Worm (Caenorhabditis elegans) whole organism, L4 larva: Measurements from ENCODE around the gene glc-3.
A peak's percentile ranks its signal among the peaks of the same experiment; 100 is the strongest.

Experiments
- D1046.2 ChIP-seq: fragments of 200-800 bp; sonication (Bioruptor generic); IDR thresholded peaks from 2 replicates; pipeline ENCODE4 v1.3.6; 2022; ENCODE audit warnings: missing genetic modification characterization, missing compliant biosample characterization
- F10B5.3 ChIP-seq: sonication (generic microtip); optimal IDR thresholded peaks from 2 replicates; lab custom pipeline; 2016; ENCODE audit warnings: mild to moderate bottlenecking, missing genetic modification characterization, missing compliant biosample characterization
- F49E8.2 ChIP-seq: sonication (generic microtip); optimal IDR thresholded peaks from 2 replicates; lab custom pipeline; 2016; ENCODE audit warnings: missing compliant biosample characterization, mild to moderate bottlenecking, missing genetic modification characterization, borderline replicate concordance
- T26A8.4 ChIP-seq: fragments of 200-800 bp; sonication (Bioruptor generic); IDR thresholded peaks from 2 replicates; pipeline ENCODE4 v1.3.6; 2022; ENCODE audit warnings: missing genetic modification characterization, missing compliant biosample characterization
- Y105C5A.15 ChIP-seq: fragments of 200-800 bp; sonication (Bioruptor generic); IDR thresholded peaks from 2 replicates; pipeline ENCODE4 v1.3.6; 2022; ENCODE audit warnings: missing genetic modification characterization, missing compliant biosample characterization
- Y48G9A.11 ChIP-seq: fragments of 200-800 bp; sonication (Bioruptor generic); IDR thresholded peaks from 2 replicates; pipeline ENCODE4 v1.3.6; 2022; ENCODE audit warnings: missing genetic modification reagents, missing genetic modification characterization, missing compliant biosample characterization
- ZK337.2 ChIP-seq: fragments of 200-800 bp; sonication (Bioruptor generic); IDR thresholded peaks from 2 replicates; pipeline ENCODE4 v1.3.6; 2022; ENCODE audit warnings: missing genetic modification reagents, missing genetic modification characterization, missing compliant biosample characterization
- ZK546.5 ChIP-seq, 2 experiments: sonication (generic microtip); optimal IDR thresholded peaks; 2 replicates each; lab custom pipeline; 2017; ENCODE audit warnings: missing biosample characterization in 2 of 2, missing genetic modification characterization in 2 of 2
- aha-1 ChIP-seq: fragments of 150-350 bp; peaks from one replicate; lab custom pipeline; 2014; ENCODE audit warnings: missing biosample characterization, missing genetic modification characterization
- ama-1 ChIP-seq: fragments of 150-350 bp; optimal IDR thresholded peaks from 2 replicates; lab custom pipeline; 2014; ENCODE audit warnings: inconsistent platforms, mixed read lengths
- ceh-62 ChIP-seq: sonication (generic microtip); optimal IDR thresholded peaks from 2 replicates; lab custom pipeline; 2017; ENCODE audit warnings: missing biosample characterization, missing genetic modification characterization
- ceh-82 ChIP-seq: sonication (generic microtip); optimal IDR thresholded peaks from 2 replicates; lab custom pipeline; 2017; ENCODE audit warnings: missing biosample characterization, missing genetic modification characterization
- ctbp-1 ChIP-seq: fragments of 200-800 bp; sonication (Bioruptor generic); IDR thresholded peaks from 2 replicates; pipeline ENCODE4 v1.3.6; 2022; ENCODE audit warnings: missing genetic modification reagents, missing genetic modification characterization, missing compliant biosample characterization
- daf-12 ChIP-seq: fragments of 150-350 bp; optimal IDR thresholded peaks from 2 replicates; lab custom pipeline; 2014; ENCODE audit warnings: missing biosample characterization, missing genetic modification reagents, missing genetic modification characterization
- daf-16 ChIP-seq, 3 experiments: sonication (generic microtip); optimal IDR thresholded peaks; 2 replicates each; lab custom pipeline; 2016 to 2017; ENCODE audit warnings: missing genetic modification characterization in 3 of 3, missing genetic modification reagents in 3 of 3, mild to moderate bottlenecking in 2 of 3, missing compliant biosample characterization in 2 of 3, missing biosample characterization in 1 of 3, moderate library complexity in 1 of 3
- daf-19 ChIP-seq: fragments of 200-800 bp; sonication (Bioruptor generic); conservative IDR thresholded peaks from 2 replicates; pipeline ENCODE4 v1.3.6; 2022; ENCODE audit warnings: missing genetic modification characterization, missing compliant biosample characterization
- daf-8 ChIP-seq: fragments of 200-800 bp; sonication (Bioruptor generic); IDR thresholded peaks from 2 replicates; pipeline ENCODE4 v1.3.6; 2022; ENCODE audit warnings: missing genetic modification characterization, missing compliant biosample characterization
- dmd-6 ChIP-seq: fragments of 200-800 bp; sonication (Bioruptor generic); IDR thresholded peaks from 2 replicates; pipeline ENCODE4 v1.3.6; 2022; ENCODE audit warnings: missing genetic modification reagents, missing genetic modification characterization, missing compliant biosample characterization
- dmd-8 ChIP-seq: fragments of 200-800 bp; sonication (Bioruptor generic); IDR thresholded peaks from 2 replicates; pipeline ENCODE4 v1.3.6; 2022; ENCODE audit warnings: missing genetic modification characterization, missing compliant biosample characterization
- dpl-1 ChIP-seq: fragments of 150-350 bp; optimal IDR thresholded peaks from 2 replicates; lab custom pipeline; 2014; ENCODE audit warnings: missing biosample characterization, missing genetic modification reagents, missing genetic modification characterization
- egl-27 ChIP-seq: sonication (generic microtip); optimal IDR thresholded peaks from 3 replicates; lab custom pipeline; 2017; ENCODE audit warnings: missing biosample characterization, missing genetic modification reagents, missing genetic modification characterization
- egl-43 ChIP-seq: fragments of 200-800 bp; sonication (Bioruptor generic); IDR thresholded peaks from 2 replicates; pipeline ENCODE4 v1.3.6; 2022; ENCODE audit warnings: missing genetic modification reagents, missing genetic modification characterization, missing compliant biosample characterization
- fkh-10 ChIP-seq: fragments of 150-350 bp; optimal IDR thresholded peaks from 2 replicates; lab custom pipeline; 2014; ENCODE audit warnings: missing biosample characterization, missing genetic modification reagents, missing genetic modification characterization
- fos-1 ChIP-seq: fragments of 150-350 bp; optimal IDR thresholded peaks from 2 replicates; lab custom pipeline; 2014; ENCODE audit warnings: missing biosample characterization, missing genetic modification characterization
- hif-1 ChIP-seq, 2 experiments: sonication (generic microtip); optimal IDR thresholded peaks; 2 replicates each; lab custom pipeline; 2016 to 2017; ENCODE audit warnings: missing compliant biosample characterization in 2 of 2, missing genetic modification characterization in 2 of 2, missing genetic modification reagents in 2 of 2, missing genotype in 2 of 2, mild to moderate bottlenecking in 1 of 2
- hlh-30 ChIP-seq: sonication (generic microtip); optimal IDR thresholded peaks from 2 replicates; lab custom pipeline; 2017; ENCODE audit warnings: antibody characterized with exemption, mild to moderate bottlenecking, missing genetic modification characterization, missing compliant biosample characterization; ENCODE audit not compliant: insufficient read depth
- lim-7 ChIP-seq: fragments of 200-800 bp; sonication (Bioruptor generic); IDR thresholded peaks from 2 replicates; pipeline ENCODE4 v1.3.6; 2022; ENCODE audit warnings: missing genetic modification characterization, missing compliant biosample characterization
- lin-13 ChIP-seq: fragments of 150-350 bp; optimal IDR thresholded peaks from 2 replicates; lab custom pipeline; 2014; ENCODE audit warnings: missing biosample characterization, missing genetic modification reagents, missing genetic modification characterization
- lin-29 ChIP-seq: fragments of 200-800 bp; sonication (Bioruptor generic); IDR thresholded peaks from 2 replicates; pipeline ENCODE4 v1.3.6; 2022; ENCODE audit warnings: missing genetic modification reagents, missing genetic modification characterization, missing compliant biosample characterization
- lin-39 ChIP-seq: fragments of 150-350 bp; optimal IDR thresholded peaks from 2 replicates; lab custom pipeline; 2014; ENCODE audit warnings: missing biosample characterization, missing genetic modification reagents, missing genetic modification characterization
- lsy-2 ChIP-seq, 2 experiments: fragments of 150-350 bp in 1 of 2; sonication (generic microtip) in 1 of 2; optimal IDR thresholded peaks; 2 replicates each; lab custom pipeline; 2014 to 2017; ENCODE audit warnings: missing biosample characterization in 2 of 2, missing genetic modification characterization in 2 of 2
- madf-9 ChIP-seq: fragments of 200-800 bp; sonication (Bioruptor generic); conservative IDR thresholded peaks from 2 replicates; pipeline ENCODE4 v1.3.6; 2022; ENCODE audit warnings: missing genetic modification reagents, missing genetic modification characterization, missing compliant biosample characterization
- mdl-1 ChIP-seq, 2 experiments: fragments of 150-350 bp in 1 of 2; sonication (generic microtip) in 1 of 2; optimal IDR thresholded peaks; 2 replicates each; lab custom pipeline; 2014 to 2017; ENCODE audit warnings: missing biosample characterization in 2 of 2, missing genetic modification characterization in 2 of 2
- mes-2 ChIP-seq: sonication (generic microtip); optimal IDR thresholded peaks from 2 replicates; lab custom pipeline; 2016; ENCODE audit warnings: missing genotype, mild to moderate bottlenecking, missing genetic modification characterization, missing compliant biosample characterization; ENCODE audit not compliant: poor library complexity, severe bottlenecking
- nhr-102 ChIP-seq: sonication (generic microtip); optimal IDR thresholded peaks from 2 replicates; lab custom pipeline; 2016; ENCODE audit warnings: mild to moderate bottlenecking, missing genetic modification characterization, moderate library complexity, missing compliant biosample characterization
- nhr-111 ChIP-seq: fragments of 200-800 bp; sonication (Bioruptor generic); optimal IDR thresholded peaks from 2 replicates; lab custom pipeline; 2018; ENCODE audit warnings: mild to moderate bottlenecking, missing genetic modification characterization, missing compliant biosample characterization
- nhr-237 ChIP-seq: sonication (generic microtip); optimal IDR thresholded peaks from 2 replicates; lab custom pipeline; 2017; ENCODE audit warnings: missing biosample characterization, missing genetic modification characterization
- nhr-42 ChIP-seq: fragments of 200-800 bp; sonication (Bioruptor generic); IDR thresholded peaks from 2 replicates; pipeline ENCODE4 v1.3.6; 2022; ENCODE audit warnings: missing genetic modification characterization, missing compliant biosample characterization
- nhr-6 ChIP-seq: fragments of 150-350 bp; optimal IDR thresholded peaks from 2 replicates; lab custom pipeline; 2014; ENCODE audit warnings: missing biosample characterization, missing genetic modification characterization
- nhr-77 ChIP-seq: fragments of 150-350 bp; optimal IDR thresholded peaks from 2 replicates; lab custom pipeline; 2014; ENCODE audit warnings: missing biosample characterization, missing genetic modification characterization
- php-3 ChIP-seq: fragments of 200-800 bp; sonication (Bioruptor generic); IDR thresholded peaks from 2 replicates; pipeline ENCODE4 v1.3.6; 2022; ENCODE audit warnings: missing genetic modification reagents, missing genetic modification characterization, missing compliant biosample characterization
- rbr-2 ChIP-seq: sonication (generic microtip); optimal IDR thresholded peaks from 2 replicates; lab custom pipeline; 2016; ENCODE audit warnings: missing genotype, missing genetic modification characterization, missing compliant biosample characterization
- saeg-2 ChIP-seq: fragments of 200-800 bp; sonication (Bioruptor generic); IDR thresholded peaks from 2 replicates; pipeline ENCODE4 v1.3.6; 2022; ENCODE audit warnings: missing genetic modification reagents, missing genetic modification characterization, missing compliant biosample characterization
- set-16 ChIP-seq: fragments of 200-800 bp; sonication (Bioruptor generic); IDR thresholded peaks from 2 replicates; pipeline ENCODE4 v1.3.6; 2022; ENCODE audit warnings: missing genetic modification reagents, missing genetic modification characterization, missing compliant biosample characterization
- snpc-1.2 ChIP-seq: fragments of 200-800 bp; sonication (Bioruptor generic); IDR thresholded peaks from 2 replicates; pipeline ENCODE4 v1.3.6; 2022; ENCODE audit warnings: missing genetic modification reagents, missing genetic modification characterization, missing compliant biosample characterization
- snpc-4 ChIP-seq: fragments of 150-350 bp; optimal IDR thresholded peaks from 2 replicates; lab custom pipeline; 2014; ENCODE audit warnings: missing biosample characterization, missing genetic modification characterization
- spr-1 ChIP-seq: sonication (generic microtip); optimal IDR thresholded peaks from 2 replicates; lab custom pipeline; 2016; ENCODE audit warnings: mild to moderate bottlenecking, missing genetic modification characterization, missing compliant biosample characterization
- vab-7 ChIP-seq: fragments of 200-800 bp; sonication (Bioruptor generic); IDR thresholded peaks from 2 replicates; pipeline ENCODE4 v1.3.6; 2022; ENCODE audit warnings: missing genetic modification reagents, missing genetic modification characterization, missing compliant biosample characterization
- zfp-2 ChIP-seq: sonication (generic microtip); optimal IDR thresholded peaks from 2 replicates; lab custom pipeline; 2016; ENCODE audit warnings: mild to moderate bottlenecking, missing genetic modification characterization, missing compliant biosample characterization
- zfp-3 ChIP-seq: fragments of 200-800 bp; sonication (Bioruptor generic); conservative IDR thresholded peaks from 2 replicates; pipeline ENCODE4 v1.3.6; 2022; ENCODE audit warnings: missing genetic modification reagents, missing genetic modification characterization, missing compliant biosample characterization
- zip-11 ChIP-seq: fragments of 200-800 bp; sonication (Bioruptor generic); IDR thresholded peaks from 2 replicates; pipeline ENCODE4 v1.3.6; 2022; ENCODE audit warnings: missing genetic modification characterization, missing compliant biosample characterization
- ztf-11 ChIP-seq: fragments of 150-350 bp; optimal IDR thresholded peaks from 2 replicates; lab custom pipeline; 2014; ENCODE audit warnings: missing biosample characterization, missing genetic modification characterization

The glc-3 gene

DNA sequence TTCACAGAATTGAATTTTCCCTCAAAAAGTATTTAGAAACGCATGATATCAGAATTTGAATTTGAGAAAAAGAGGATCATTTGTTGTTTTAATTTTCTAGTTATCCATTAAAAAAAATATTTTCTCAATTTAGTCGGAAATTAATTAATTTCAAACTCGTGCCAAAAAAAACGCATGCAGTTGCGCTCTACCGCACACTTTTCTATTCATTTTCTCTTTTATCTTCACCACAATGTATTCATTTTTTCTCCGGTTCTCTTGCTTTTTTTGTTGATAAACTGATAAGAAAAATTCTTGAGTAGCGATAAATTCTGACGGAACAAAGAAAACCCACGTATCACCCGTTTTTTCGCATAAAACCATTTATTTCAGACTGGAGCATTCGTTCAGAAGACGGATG, 20.5 kb downstream of the glc-3 start, which contains the start of gene acl-6 (continued):
- TF ChIP-seq D1046.2 (GFP tag; lab: Robert Waterston, UW) (no peak), F10B5.3 (no peak), ZK337.2 (GFP tag; lab: Robert Waterston, UW) (no peak), nhr-42 (GFP tag; lab: Robert Waterston, UW) (no peak), vab-7 (GFP tag; lab: Robert Waterston, UW) (no peak), nhr-111 (GFP tag; lab: Kevin White, UChicago) (no peak), snpc-1.2 (GFP tag; lab: Robert Waterston, UW) (no peak), mdl-1 (tag; optimal IDR thresholded peaks at IDR 0.05; lab: Kevin White, UChicago) (peak in 1 of 2 experiments; percentile 76), php-3 (GFP tag; lab: Robert Waterston, UW) (peak; percentile 85), hlh-30 (peak; percentile 67), lin-29 (GFP tag; lab: Robert Waterston, UW) (no peak), F49E8.2 (tag; lab: Kevin White, UChicago) (no peak), ZK546.5 (tag; optimal IDR thresholded peaks at IDR 0.05; lab: Kevin White, UChicago) (no peak), lin-39 (tag; lab: Kevin White, UChicago) (no peak), ama-1 (lab: Kevin White, UChicago) (no peak), daf-12 (tag; lab: Kevin White, UChicago) (no peak), egl-43 (no peak), snpc-4 (tag; lab: Kevin White, UChicago) (no peak), mes-2 (tag; lab: Kevin White, UChicago) (peak; percentile 79), nhr-77 (tag; lab: Kevin White, UChicago) (peak; percentile 95), zfp-3 (GFP tag; lab: Robert Waterston, UW) (no peak), nhr-102 (peak; percentile 34), madf-9 (GFP tag; lab: Robert Waterston, UW) (no peak), Y105C5A.15 (GFP tag; lab: Robert Waterston, UW) (no peak), lsy-2 (tag; optimal IDR thresholded peaks at IDR 0.05; lab: Kevin White, UChicago) (peak in 1 of 2 experiments; percentile 85), T26A8.4 (GFP tag; lab: Robert Waterston, UW) (no peak), daf-19 (no peak), fkh-10 (GFP tag; lab: Kevin White, UChicago) (no peak), fos-1 (no peak), aha-1 (tag; lab: Kevin White, UChicago) (peak; percentile 79), ctbp-1 (no peak), lim-7 (GFP tag; lab: Robert Waterston, UW) (no peak), ztf-11 (tag; lab: Kevin White, UChicago) (no peak), spr-1 (no peak), rbr-2 (tag; lab: Kevin White, UChicago) (peak; percentile 10), zip-11 (GFP tag; lab: Robert Waterston, UW) (no peak), egl-27 (tag; lab: Kevin White, UChicago) (no peak), dmd-8 (no peak), set-16 (GFP tag; lab: Robert Waterston, UW) (no peak), Y48G9A.11 (GFP tag; lab: Robert Waterston, UW) (no peak), dpl-1 (GFP tag; lab: Kevin White, UChicago) (peak; percentile 90), dmd-6 (peak; percentile 90), hif-1 (tag; optimal IDR thresholded peaks at IDR 0.05; lab: Kevin White, UChicago) (no peak), ceh-82 (tag; lab: Kevin White, UChicago) (no peak), nhr-237 (tag; lab: Kevin White, UChicago) (no peak), saeg-2 (GFP tag; lab: Robert Waterston, UW) (no peak), lin-13 (GFP tag; lab: Kevin White, UChicago) (peak; percentile 59), daf-8 (GFP tag; lab: Robert Waterston, UW) (no peak), nhr-6 (tag; lab: Kevin White, UChicago) (peak; percentile 47), ceh-62 (tag; lab: Kevin White, UChicago) (no peak), daf-16 (GFP tag; optimal IDR thresholded peaks at IDR 0.05; lab: Kevin White, UChicago) (peak in 1 of 2 experiments; percentile 22), daf-16 (tag; optimal IDR thresholded peaks at IDR 0.05; lab: Kevin White, UChicago) (peak; percentile 85), zfp-2 (tag; lab: Kevin White, UChicago) (no peak)
